Worm (Caenorhabditis elegans) whole organism, young adult: ENCODE results near the gene clec-187.

ENCODE experiments used
- B0019.2 ChIP-seq: fragments of 200-800 bp; sonication (Bioruptor generic); conservative IDR thresholded peaks from 2 replicates; pipeline ENCODE4 v1.3.6; 2022; ENCODE audit warnings: missing genetic modification reagents, missing genetic modification characterization, missing compliant biosample characterization
- B0336.3 ChIP-seq: fragments of 200-800 bp; sonication (Bioruptor generic); IDR thresholded peaks from 2 replicates; pipeline ENCODE4 v1.3.6; 2022; ENCODE audit warnings: missing genetic modification characterization, missing compliant biosample characterization
- C06A6.2 ChIP-seq: fragments of 200-800 bp; sonication (Bioruptor generic); conservative IDR thresholded peaks from 2 replicates; pipeline ENCODE4 v1.3.6; 2022; ENCODE audit warnings: missing genetic modification characterization, missing compliant biosample characterization
- F10E7.11 ChIP-seq: sonication (generic microtip); optimal IDR thresholded peaks from 2 replicates; lab custom pipeline; 2017; ENCODE audit warnings: mild to moderate bottlenecking, missing genetic modification characterization, moderate library complexity, missing compliant biosample characterization
- F33H1.4 ChIP-seq: fragments of 200-800 bp; sonication (Bioruptor generic); IDR thresholded peaks from 2 replicates; pipeline ENCODE4 v1.3.6; 2022; ENCODE audit warnings: missing genetic modification reagents, missing genetic modification characterization, missing compliant biosample characterization
- F37B4.10 ChIP-seq: fragments of 200-800 bp; sonication (Bioruptor generic); IDR thresholded peaks from 2 replicates; pipeline ENCODE4 v1.3.6; 2022; ENCODE audit warnings: missing genetic modification characterization, missing compliant biosample characterization
- F55B11.4 ChIP-seq: sonication (generic microtip); optimal IDR thresholded peaks from 2 replicates; lab custom pipeline; 2016; ENCODE audit warnings: missing compliant biosample characterization, missing genetic modification characterization, borderline replicate concordance; ENCODE audit not compliant: insufficient read depth
- K11D2.4 ChIP-seq: fragments of 200-800 bp; sonication (Bioruptor generic); IDR thresholded peaks from 2 replicates; pipeline ENCODE4 v1.3.6; 2022; ENCODE audit warnings: missing genetic modification reagents, missing genetic modification characterization, missing compliant biosample characterization
- K12H6.12 ChIP-seq: fragments of 200-800 bp; sonication (Bioruptor generic); optimal IDR thresholded peaks from 2 replicates; lab custom pipeline; 2018; ENCODE audit warnings: mild to moderate bottlenecking, missing genetic modification characterization, missing compliant biosample characterization
- T07F8.4 ChIP-seq: sonication (generic microtip); optimal IDR thresholded peaks from 2 replicates; lab custom pipeline; 2016; ENCODE audit warnings: mild to moderate bottlenecking, missing genetic modification characterization, moderate library complexity, missing compliant biosample characterization
- Y53F4B.3 ChIP-seq: fragments of 200-800 bp; sonication (Bioruptor generic); IDR thresholded peaks from 2 replicates; pipeline ENCODE4 v1.3.6; 2022; ENCODE audit warnings: missing genetic modification reagents, missing genetic modification characterization, missing compliant biosample characterization
- athp-1 ChIP-seq: sonication (generic microtip); optimal IDR thresholded peaks from 2 replicates; lab custom pipeline; 2017; ENCODE audit warnings: mild to moderate bottlenecking, missing genetic modification characterization, missing compliant biosample characterization
- ceh-27 ChIP-seq: fragments of 200-800 bp; sonication (Bioruptor generic); optimal IDR thresholded peaks from 2 replicates; lab custom pipeline; 2018; ENCODE audit warnings: mild to moderate bottlenecking, missing genetic modification characterization, moderate library complexity, missing compliant biosample characterization
- dox-1 ChIP-seq: fragments of 200-800 bp; sonication (Bioruptor generic); IDR thresholded peaks from 2 replicates; pipeline ENCODE4 v1.3.6; 2022; ENCODE audit warnings: missing genetic modification reagents, missing genetic modification characterization, missing compliant biosample characterization
- ets-4 ChIP-seq: fragments of 200-800 bp; sonication (Bioruptor generic); optimal IDR thresholded peaks from 2 replicates; lab custom pipeline; 2018; ENCODE audit warnings: mild to moderate bottlenecking, missing genetic modification characterization, missing compliant biosample characterization
- him-1 ChIP-seq: sonication (generic microtip); optimal IDR thresholded peaks from 2 replicates; lab custom pipeline; 2016; ENCODE audit warnings: missing genotype, missing genetic modification reagents, missing genetic modification characterization, missing compliant biosample characterization
- let-526 ChIP-seq: fragments of 200-800 bp; sonication (Bioruptor generic); IDR thresholded peaks from 2 replicates; pipeline ENCODE4 v1.3.6; 2022; ENCODE audit warnings: missing genetic modification reagents, missing genetic modification characterization, missing compliant biosample characterization
- lin-26 ChIP-seq: fragments of 200-800 bp; sonication (Bioruptor generic); IDR thresholded peaks from 2 replicates; pipeline ENCODE4 v1.3.6; 2022; ENCODE audit warnings: missing genetic modification reagents, missing genetic modification characterization, missing compliant biosample characterization
- lin-54 ChIP-seq: fragments of 200-800 bp; sonication (Bioruptor generic); optimal IDR thresholded peaks from 2 replicates; lab custom pipeline; 2018; ENCODE audit warnings: mild to moderate bottlenecking, missing genetic modification characterization, missing compliant biosample characterization
- madf-10 ChIP-seq: sonication (generic microtip); optimal IDR thresholded peaks from 2 replicates; lab custom pipeline; 2016; ENCODE audit warnings: mild to moderate bottlenecking, missing genetic modification characterization, missing compliant biosample characterization
- mcd-1 ChIP-seq: fragments of 200-800 bp; sonication (Bioruptor generic); IDR thresholded peaks from 2 replicates; pipeline ENCODE4 v1.3.6; 2022; ENCODE audit warnings: missing genetic modification reagents, missing genetic modification characterization, missing compliant biosample characterization
- mel-28 ChIP-seq: sonication (generic microtip); optimal IDR thresholded peaks from 2 replicates; lab custom pipeline; 2016; ENCODE audit warnings: borderline replicate concordance, mild to moderate bottlenecking, missing genetic modification characterization, missing compliant biosample characterization
- nfya-1 ChIP-seq: sonication (generic microtip); optimal IDR thresholded peaks from 2 replicates; lab custom pipeline; 2017; ENCODE audit warnings: antibody characterized with exemption, missing compliant biosample characterization, missing genetic modification characterization, borderline replicate concordance; ENCODE audit not compliant: insufficient read depth
- nfya-2 ChIP-seq: fragments of 200-800 bp; sonication (Bioruptor generic); IDR thresholded peaks from 2 replicates; pipeline ENCODE4 v1.3.6; 2022; ENCODE audit warnings: missing genetic modification reagents, missing genetic modification characterization, missing compliant biosample characterization
- nfyb-1 ChIP-seq: fragments of 200-800 bp; sonication (Bioruptor generic); IDR thresholded peaks from 2 replicates; pipeline ENCODE4 v1.3.6; 2022; ENCODE audit warnings: missing genetic modification reagents, missing genetic modification characterization, missing compliant biosample characterization
- nhr-179 ChIP-seq: sonication (generic microtip); optimal IDR thresholded peaks from 2 replicates; lab custom pipeline; 2016; ENCODE audit warnings: mild to moderate bottlenecking, missing genetic modification characterization, missing compliant biosample characterization
- nhr-80 ChIP-seq: sonication (generic microtip); optimal IDR thresholded peaks from 2 replicates; lab custom pipeline; 2016; ENCODE audit warnings: missing genetic modification characterization, missing compliant biosample characterization
- nhr-90 ChIP-seq: sonication (generic microtip); optimal IDR thresholded peaks from 2 replicates; lab custom pipeline; 2016; ENCODE audit warnings: missing genotype, mild to moderate bottlenecking, missing genetic modification characterization, missing compliant biosample characterization
- rcor-1 ChIP-seq: fragments of 200-800 bp; sonication (Bioruptor generic); IDR thresholded peaks from 2 replicates; pipeline ENCODE4 v1.3.6; 2022; ENCODE audit warnings: missing genetic modification reagents, missing genetic modification characterization, missing compliant biosample characterization
- sdz-38 ChIP-seq: sonication (generic microtip); optimal IDR thresholded peaks from 2 replicates; lab custom pipeline; 2016; ENCODE audit warnings: missing genotype, missing genetic modification characterization, missing compliant biosample characterization
- sea-2 ChIP-seq: fragments of 200-800 bp; sonication (Bioruptor generic); IDR thresholded peaks from 2 replicates; pipeline ENCODE4 v1.3.6; 2022; ENCODE audit warnings: missing genetic modification characterization, missing compliant biosample characterization
- snpc-1.1 ChIP-seq: sonication (generic microtip); optimal IDR thresholded peaks from 2 replicates; lab custom pipeline; 2017; ENCODE audit warnings: missing genetic modification characterization, mild to moderate bottlenecking, missing compliant biosample characterization, antibody characterized with exemption, moderate library complexity, missing genotype, missing genetic modification reagents; ENCODE audit not compliant: insufficient read depth
- snpc-1.3 ChIP-seq: sonication (generic microtip); optimal IDR thresholded peaks from 2 replicates; lab custom pipeline; 2017; ENCODE audit warnings: missing genetic modification characterization, mild to moderate bottlenecking, missing compliant biosample characterization, antibody characterized with exemption, moderate library complexity, missing genotype, missing genetic modification reagents; ENCODE audit not compliant: insufficient read depth
- snpc-3.4 ChIP-seq: sonication (generic microtip); optimal IDR thresholded peaks from 2 replicates; lab custom pipeline; 2017; ENCODE audit warnings: missing genetic modification characterization, mild to moderate bottlenecking, missing compliant biosample characterization, antibody characterized with exemption, moderate library complexity, missing genotype, missing genetic modification reagents
- somi-1 ChIP-seq: fragments of 200-800 bp; sonication (Bioruptor generic); optimal IDR thresholded peaks from 2 replicates; lab custom pipeline; 2018; ENCODE audit warnings: mild to moderate bottlenecking, missing genetic modification characterization, missing compliant biosample characterization
- tbp1 ChIP-seq: fragments of 200-800 bp; sonication (Bioruptor generic); optimal IDR thresholded peaks from 2 replicates; lab custom pipeline; 2018; ENCODE audit warnings: mild to moderate bottlenecking, missing genetic modification characterization, missing compliant biosample characterization
- tlf-1 ChIP-seq: fragments of 200-800 bp; sonication (Bioruptor generic); optimal IDR thresholded peaks from 2 replicates; lab custom pipeline; 2018; ENCODE audit warnings: mild to moderate bottlenecking, missing genetic modification characterization, missing compliant biosample characterization
- ztf-18 ChIP-seq: sonication (generic microtip); optimal IDR thresholded peaks from 2 replicates; lab custom pipeline; 2016; ENCODE audit warnings: missing genotype, mild to moderate bottlenecking, missing genetic modification characterization, missing compliant biosample characterization
- ztf-25 ChIP-seq: fragments of 200-800 bp; sonication (Bioruptor generic); IDR thresholded peaks from 2 replicates; pipeline ENCODE4 v1.3.6; 2022; ENCODE audit warnings: missing genetic modification reagents, missing genetic modification characterization, missing compliant biosample characterization
- ztf-28 ChIP-seq: fragments of 200-800 bp; sonication (Bioruptor generic); IDR thresholded peaks from 2 replicates; pipeline ENCODE4 v1.3.6; 2022; ENCODE audit warnings: missing genetic modification reagents, missing genetic modification characterization, missing compliant biosample characterization

Gene clec-187

DNA sequence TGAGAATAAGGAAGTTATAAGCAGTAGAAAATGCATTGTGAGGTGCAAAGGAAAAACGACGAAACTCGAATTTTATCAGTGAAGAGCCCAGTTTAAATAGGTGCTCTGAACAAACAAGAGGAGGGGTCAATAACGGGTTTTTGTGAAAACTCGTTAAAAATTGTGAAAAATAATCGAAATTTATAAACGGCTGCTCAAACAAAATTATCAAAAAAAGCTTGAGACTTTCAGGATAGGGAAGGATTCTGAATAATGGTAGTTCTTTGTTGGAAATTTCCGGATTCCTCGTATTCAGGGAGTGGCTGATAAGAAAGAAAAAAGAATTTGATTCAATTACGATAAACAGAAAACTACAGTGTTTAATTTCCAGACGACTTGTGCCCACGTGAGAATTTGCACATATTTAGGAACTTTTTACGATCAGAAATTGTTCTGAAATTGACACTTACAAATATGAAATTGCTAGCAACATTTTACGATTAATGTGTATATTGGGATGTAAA is at the start of gene clec-187:
Gene clec-187, minus strand, starts transcription at position 51 of the 503 bp plus-strand sequence.
- TF ChIP-seq K11D2.4 (GFP tag; lab: Robert Waterston, UW) (no peak), tlf-1 (GFP tag; lab: Kevin White, UChicago) (no peak), F33H1.4 (GFP tag; lab: Robert Waterston, UW) (no peak), F55B11.4 (tag; lab: Kevin White, UChicago) (no peak), athp-1 (tag; lab: Kevin White, UChicago) (no peak), ztf-28 (GFP tag; lab: Robert Waterston, UW) (no peak), rcor-1 (GFP tag; lab: Robert Waterston, UW) (no peak), ceh-27 (GFP tag; lab: Kevin White, UChicago) (no peak), K12H6.12 (tag; lab: Kevin White, UChicago) (no peak), B0336.3 (GFP tag; lab: Robert Waterston, UW) (no peak)

DNA sequence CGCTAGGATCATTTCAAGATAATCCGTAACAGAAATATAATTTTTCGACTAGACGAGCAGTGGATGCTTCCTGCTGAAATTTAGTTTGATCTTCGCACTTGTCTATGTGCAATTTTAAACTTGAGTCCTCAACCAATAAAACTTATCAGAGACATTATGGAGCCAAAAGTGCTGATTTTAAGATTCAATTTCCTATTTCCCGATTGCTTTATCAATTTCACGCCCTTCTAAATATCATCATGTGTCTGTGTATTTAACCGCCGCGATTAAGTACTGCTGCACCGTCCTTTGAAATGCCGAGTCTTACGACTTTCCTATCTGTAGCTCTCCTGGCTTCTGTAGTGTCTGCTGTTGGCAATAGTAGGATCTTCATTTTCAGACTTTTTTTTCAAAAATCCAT is 49.7 kb upstream of the clec-187 start, which contains the start of gene C32H11.4:
Gene C32H11.4, plus strand, starts transcription at position 238 of the 400 bp plus-strand sequence.
- TF ChIP-seq tbp1 (GFP tag; lab: Kevin White, UChicago) (no peak), ztf-25 (GFP tag; lab: Robert Waterston, UW) (no peak), F10E7.11 (tag; lab: Kevin White, UChicago) (no peak), snpc-1.1 (tag; lab: Kevin White, UChicago) (no peak), nhr-80 (tag; lab: Kevin White, UChicago) (peak; percentile 32), nhr-179 (no peak), snpc-3.4 (tag; lab: Kevin White, UChicago) (no peak)
- TF ChIP-seq, all 124 proteins: peak for 1

DNA sequence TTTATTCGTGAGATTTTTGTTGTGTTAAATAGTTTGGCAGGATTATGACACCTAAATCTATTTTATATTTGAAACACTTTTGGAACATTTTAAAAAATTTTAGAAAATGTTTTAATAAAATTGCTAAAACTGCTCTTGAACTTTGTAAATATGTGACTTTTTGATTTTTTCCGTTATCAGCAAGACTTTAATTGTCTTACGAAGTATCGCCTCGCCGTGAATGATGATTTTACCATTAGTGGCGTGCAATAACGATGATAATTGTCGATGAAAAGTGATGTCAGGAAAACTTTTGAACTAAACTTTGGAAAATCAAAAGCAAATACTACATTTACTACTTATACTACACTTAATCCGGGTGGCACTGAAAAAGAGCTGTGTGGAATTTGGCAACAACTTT is 49.3 kb upstream of the clec-187 start:
- no peak for TF ChIP-seq let-526 (GFP tag; lab: Robert Waterston, UW)

DNA sequence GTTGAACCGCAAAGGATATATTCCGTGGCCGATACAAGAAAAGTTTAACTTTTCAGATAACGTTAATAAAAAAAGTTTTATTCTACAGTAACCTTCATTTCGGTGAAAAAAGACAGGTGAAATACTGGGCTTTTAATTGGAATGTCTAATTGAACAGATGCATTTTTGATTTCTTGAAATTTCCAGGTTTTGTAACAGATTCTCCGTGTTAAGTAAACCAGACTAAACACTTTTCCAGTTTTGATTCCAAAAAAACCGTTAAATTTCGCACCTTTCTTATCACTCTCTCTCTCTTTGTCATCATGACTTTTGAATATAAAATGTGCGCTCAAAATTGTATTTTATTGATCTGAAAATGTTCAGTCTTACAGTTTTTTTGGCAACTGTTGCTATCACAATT is 47.0 kb upstream of the clec-187 start, which contains the start of gene C32H11.3:
Gene C32H11.3, plus strand, starts transcription at position 301 of the 400 bp plus-strand sequence.
- TF ChIP-seq snpc-3.4 (tag; lab: Kevin White, UChicago) = no peak
- TF ChIP-seq dox-1 (GFP tag; lab: Robert Waterston, UW) = no peak
- no peak for TF ChIP-seq ztf-18 (tag; lab: Kevin White, UChicago)
- no peak for TF ChIP-seq madf-10 (tag; lab: Kevin White, UChicago)
- no peak for TF ChIP-seq nfyb-1 (GFP tag; lab: Robert Waterston, UW)
- no peak for TF ChIP-seq F37B4.10 (GFP tag; lab: Robert Waterston, UW)
- no peak for TF ChIP-seq mel-28 (tag; lab: Kevin White, UChicago)
- no peak for TF ChIP-seq F10E7.11 (tag; lab: Kevin White, UChicago)
- no peak for TF ChIP-seq T07F8.4 (tag; lab: Kevin White, UChicago)
- no peak for TF ChIP-seq him-1
- TF ChIP-seq C06A6.2 (GFP tag; lab: Robert Waterston, UW) = no peak
- TF ChIP-seq sea-2 (GFP tag; lab: Robert Waterston, UW) = no peak
- TF ChIP-seq rcor-1 (GFP tag; lab: Robert Waterston, UW) = no peak
- TF ChIP-seq lin-26 (GFP tag; lab: Robert Waterston, UW) = no peak
- no peak for TF ChIP-seq nfya-1

DNA sequence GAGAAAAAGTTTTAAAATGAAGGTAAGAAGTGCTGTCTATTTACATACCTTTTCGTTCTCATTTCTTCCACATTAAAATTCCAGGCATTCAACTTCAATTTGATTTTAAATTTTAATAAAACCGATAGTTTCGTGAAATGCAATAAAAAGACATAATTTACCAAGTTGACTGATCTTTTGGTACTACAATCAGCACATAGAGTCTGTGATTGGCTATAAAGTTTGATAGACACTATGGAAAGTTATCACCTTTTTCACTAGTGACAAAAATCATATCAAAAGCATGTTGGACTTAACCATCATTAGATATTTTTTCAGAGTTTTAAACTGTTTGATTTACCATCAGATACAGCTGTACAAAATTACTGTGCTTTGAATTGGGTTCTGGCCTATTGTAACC is 44.2 kb upstream of the clec-187 start, which contains the start of gene srz-15:
Gene srz-15, plus strand, starts transcription at position 301 of the 400 bp plus-strand sequence.
- TF ChIP-seq somi-1 (GFP tag; lab: Kevin White, UChicago) (no peak), ets-4 (GFP tag; lab: Kevin White, UChicago) (no peak), sdz-38 (tag; lab: Kevin White, UChicago) (no peak), nfya-1 (no peak), F10E7.11 (tag; lab: Kevin White, UChicago) (no peak), Y53F4B.3 (GFP tag; lab: Robert Waterston, UW) (no peak), snpc-1.3 (no peak), B0019.2 (GFP tag; lab: Robert Waterston, UW) (no peak), snpc-1.1 (tag; lab: Kevin White, UChicago) (no peak), mcd-1 (GFP tag; lab: Robert Waterston, UW) (no peak), nfya-2 (GFP tag; lab: Robert Waterston, UW) (no peak), athp-1 (tag; lab: Kevin White, UChicago) (no peak), lin-54 (GFP tag; lab: Kevin White, UChicago) (no peak), nhr-90 (no peak), dox-1 (GFP tag; lab: Robert Waterston, UW) (no peak), let-526 (GFP tag; lab: Robert Waterston, UW) (no peak)
